Fruit fly (Drosophila melanogaster) whole organism, prepupa: ENCODE measurements around the gene ida.

Experiments
- Blimp-1 ChIP-seq: fragments of 200-800 bp; sonication (Bioruptor generic); optimal IDR thresholded peaks from 3 replicates; lab custom pipeline; 2017; ENCODE audit warnings: missing biosample characterization, missing genetic modification characterization, mild to moderate bottlenecking, moderate library complexity, missing genetic modification reagents
- CG10631 ChIP-seq: fragments of 200-800 bp; sonication (Bioruptor generic); optimal IDR thresholded peaks from 2 replicates; lab custom pipeline; 2016; ENCODE audit warnings: missing biosample characterization, missing genetic modification characterization
- CG10669 ChIP-seq: fragments of 200-800 bp; sonication (Bioruptor generic); optimal IDR thresholded peaks from 3 replicates; lab custom pipeline; 2018; ENCODE audit warnings: missing biosample characterization, mild to moderate bottlenecking, missing genetic modification characterization, moderate library complexity
- CG11294 ChIP-seq: fragments of 200-800 bp; sonication (Bioruptor generic); IDR thresholded peaks from 2 replicates; pipeline ENCODE4 v1.3.6; 2022; ENCODE audit warnings: missing biosample characterization, missing genetic modification characterization
- CG11762 ChIP-seq: fragments of 200-800 bp; sonication (Bioruptor generic); optimal IDR thresholded peaks from 3 replicates; lab custom pipeline; 2016; ENCODE audit warnings: missing biosample characterization, missing genetic modification characterization; ENCODE audit not compliant: insufficient read depth
- CG11902 ChIP-seq: fragments of 200-800 bp; sonication (Bioruptor generic); optimal IDR thresholded peaks from 3 replicates; lab custom pipeline; 2016; ENCODE audit warnings: missing biosample characterization, missing genetic modification characterization
- CG15336 ChIP-seq: fragments of 200-800 bp; sonication (Bioruptor generic); IDR thresholded peaks from 2 replicates; pipeline ENCODE4 v1.3.6; 2022; ENCODE audit warnings: missing biosample characterization, missing genetic modification characterization
- CG1621 ChIP-seq: fragments of 200-800 bp; sonication (Bioruptor generic); optimal IDR thresholded peaks from 3 replicates; lab custom pipeline; 2018; ENCODE audit warnings: missing biosample characterization, mild to moderate bottlenecking, missing genetic modification characterization
- CG16779 ChIP-seq: fragments of 200-800 bp; sonication (Bioruptor generic); optimal IDR thresholded peaks from 3 replicates; lab custom pipeline; 2017; ENCODE audit warnings: missing biosample characterization, mild to moderate bottlenecking, missing genetic modification characterization
- CG3032 ChIP-seq: fragments of 200-800 bp; optimal IDR thresholded peaks from 2 replicates; lab custom pipeline; 2019; ENCODE audit warnings: missing biosample characterization, mild to moderate bottlenecking, missing genetic modification characterization, moderate library complexity
- CG31627 ChIP-seq: fragments of 200-800 bp; sonication (Bioruptor generic); optimal IDR thresholded peaks from 3 replicates; lab custom pipeline; 2016; ENCODE audit warnings: missing biosample characterization, missing genetic modification characterization
- CG34406 ChIP-seq: fragments of 200-800 bp; sonication (Bioruptor generic); optimal IDR thresholded peaks from 3 replicates; lab custom pipeline; 2016; ENCODE audit warnings: missing biosample characterization, missing genetic modification characterization
- CG3919 ChIP-seq: fragments of 200-800 bp; sonication (Bioruptor generic); optimal IDR thresholded peaks from 3 replicates; lab custom pipeline; 2016; ENCODE audit warnings: missing biosample characterization, missing genetic modification characterization
- CG4318 ChIP-seq: fragments of 200-800 bp; sonication (Bioruptor generic); optimal IDR thresholded peaks from 3 replicates; lab custom pipeline; 2017; ENCODE audit warnings: missing biosample characterization, mild to moderate bottlenecking, missing genetic modification characterization
- CG6163 ChIP-seq: fragments of 200-800 bp; sonication (Bioruptor generic); IDR thresholded peaks from 3 replicates; pipeline ENCODE4 v1.3.6; 2022; ENCODE audit warnings: missing biosample characterization, missing genetic modification characterization
- CG6792 ChIP-seq: fragments of 200-800 bp; sonication (Bioruptor generic); optimal IDR thresholded peaks from 3 replicates; lab custom pipeline; 2016; ENCODE audit warnings: missing biosample characterization, missing genetic modification characterization
- CG6808 ChIP-seq: fragments of 200-800 bp; sonication (Bioruptor generic); optimal IDR thresholded peaks from 3 replicates; lab custom pipeline; 2017; ENCODE audit warnings: missing biosample characterization, missing genetic modification characterization, mild to moderate bottlenecking, moderate library complexity, missing genetic modification reagents
- CG6854 ChIP-seq: fragments of 200-800 bp; sonication (Bioruptor generic); optimal IDR thresholded peaks from 2 replicates; lab custom pipeline; 2017; ENCODE audit warnings: missing biosample characterization, mild to moderate bottlenecking, missing genetic modification characterization
- CG7368 ChIP-seq: fragments of 200-800 bp; sonication (Bioruptor generic); optimal IDR thresholded peaks from 3 replicates; lab custom pipeline; 2016; ENCODE audit warnings: missing biosample characterization, missing genetic modification characterization
- CG8119 ChIP-seq: fragments of 200-800 bp; sonication (Bioruptor generic); IDR thresholded peaks from 3 replicates; pipeline ENCODE4 v1.3.6; 2022; ENCODE audit warnings: missing biosample characterization, missing genetic modification characterization
- CG8319 ChIP-seq: fragments of 200-800 bp; sonication (Bioruptor generic); optimal IDR thresholded peaks from 3 replicates; lab custom pipeline; 2016; ENCODE audit warnings: missing biosample characterization, missing genetic modification characterization
- CG9139 ChIP-seq: fragments of 200-800 bp; sonication (Bioruptor generic); optimal IDR thresholded peaks from 3 replicates; lab custom pipeline; 2017; ENCODE audit warnings: missing biosample characterization, mild to moderate bottlenecking, missing genetic modification characterization
- Eip78C ChIP-seq: fragments of 200-800 bp; sonication (Bioruptor generic); peaks from one replicate; lab custom pipeline; 2016; ENCODE audit warnings: missing biosample characterization, missing genetic modification characterization
- Eip93F ChIP-seq: fragments of 200-800 bp; sonication (Bioruptor generic); optimal IDR thresholded peaks from 2 replicates; lab custom pipeline; 2016; ENCODE audit warnings: missing biosample characterization, mild to moderate bottlenecking, missing genetic modification characterization
- Ets21C ChIP-seq: fragments of 200-800 bp; sonication (Bioruptor generic); optimal IDR thresholded peaks from 3 replicates; lab custom pipeline; 2016; ENCODE audit warnings: missing biosample characterization, missing genetic modification characterization
- Ets96B ChIP-seq: fragments of 200-800 bp; optimal IDR thresholded peaks from 2 replicates; lab custom pipeline; 2019; ENCODE audit warnings: missing biosample characterization, mild to moderate bottlenecking, missing genetic modification characterization, moderate library complexity
- Gug ChIP-seq: fragments of 200-800 bp; sonication (Bioruptor generic); IDR thresholded peaks from 2 replicates; pipeline ENCODE4 v1.3.6; 2022; ENCODE audit warnings: missing biosample characterization, missing genetic modification characterization
- Hr38 ChIP-seq: sonication (Bioruptor generic); optimal IDR thresholded peaks from 2 replicates; lab custom pipeline; 2016; ENCODE audit warnings: missing biosample characterization, missing genetic modification characterization
- Hr39 ChIP-seq: fragments of 200-800 bp; sonication (Bioruptor generic); optimal IDR thresholded peaks from 2 replicates; lab custom pipeline; 2016; ENCODE audit warnings: missing biosample characterization, missing genetic modification characterization
- Hr4 ChIP-seq: fragments of 200-800 bp; sonication (Bioruptor generic); optimal IDR thresholded peaks from 3 replicates; lab custom pipeline; 2016; ENCODE audit warnings: missing biosample characterization, missing genetic modification characterization
- Lpt ChIP-seq: fragments of 200-800 bp; sonication (Bioruptor generic); optimal IDR thresholded peaks from 3 replicates; lab custom pipeline; 2016; ENCODE audit warnings: missing biosample characterization, missing genetic modification characterization
- Met ChIP-seq: fragments of 200-800 bp; sonication (Bioruptor generic); optimal IDR thresholded peaks from 3 replicates; lab custom pipeline; 2016; ENCODE audit warnings: missing biosample characterization, missing genetic modification characterization
- OdsH ChIP-seq: fragments of 200-800 bp; sonication (Bioruptor generic); optimal IDR thresholded peaks from 3 replicates; lab custom pipeline; 2016; ENCODE audit warnings: missing biosample characterization, missing genetic modification characterization
- Smox ChIP-seq: fragments of 200-800 bp; sonication (Bioruptor generic); optimal IDR thresholded peaks from 3 replicates; lab custom pipeline; 2016; ENCODE audit warnings: missing biosample characterization, missing genetic modification characterization
- Sox15 ChIP-seq: fragments of 200-800 bp; sonication (Bioruptor generic); optimal IDR thresholded peaks from 3 replicates; lab custom pipeline; 2016; ENCODE audit warnings: missing biosample characterization, missing genetic modification characterization
- achi ChIP-seq: fragments of 200-800 bp; sonication (Bioruptor generic); optimal IDR thresholded peaks from 3 replicates; lab custom pipeline; 2016; ENCODE audit warnings: missing biosample characterization, missing genetic modification characterization
- acj6 ChIP-seq: fragments of 200-800 bp; sonication (Bioruptor generic); optimal IDR thresholded peaks from 3 replicates; lab custom pipeline; 2016; ENCODE audit warnings: missing biosample characterization, missing genetic modification characterization
- cyc ChIP-seq: fragments of 200-800 bp; sonication (Bioruptor generic); optimal IDR thresholded peaks from 3 replicates; lab custom pipeline; 2016; ENCODE audit warnings: missing biosample characterization, missing genetic modification characterization
- dac ChIP-seq: fragments of 200-800 bp; sonication (Bioruptor generic); optimal IDR thresholded peaks from 2 replicates; lab custom pipeline; 2017; ENCODE audit warnings: missing biosample characterization, mild to moderate bottlenecking, missing genetic modification characterization
- dsx ChIP-seq: fragments of 200-800 bp; optimal IDR thresholded peaks from 3 replicates; lab custom pipeline; 2019; ENCODE audit warnings: missing biosample characterization, mild to moderate bottlenecking, missing genetic modification characterization, moderate library complexity; ENCODE audit not compliant: poor library complexity, severe bottlenecking
- eg ChIP-seq: fragments of 200-800 bp; sonication (Bioruptor generic); IDR thresholded peaks from 3 replicates; pipeline ENCODE4 v1.3.6; 2022; ENCODE audit warnings: missing biosample characterization, missing genetic modification characterization
- esn ChIP-seq: fragments of 200-800 bp; sonication (Bioruptor generic); optimal IDR thresholded peaks from 2 replicates; lab custom pipeline; 2016; ENCODE audit warnings: missing biosample characterization, mild to moderate bottlenecking, missing genetic modification characterization, moderate library complexity
- fd59A ChIP-seq: fragments of 200-800 bp; sonication (Bioruptor generic); optimal IDR thresholded peaks from 2 replicates; lab custom pipeline; 2017; ENCODE audit warnings: missing biosample characterization, mild to moderate bottlenecking, missing genetic modification characterization, missing genetic modification reagents
- fd85E ChIP-seq: fragments of 200-800 bp; sonication (Bioruptor generic); optimal IDR thresholded peaks from 3 replicates; lab custom pipeline; 2016; ENCODE audit warnings: missing biosample characterization, missing genetic modification characterization
- fkh ChIP-seq: fragments of 200-800 bp; sonication (Bioruptor generic); optimal IDR thresholded peaks from 3 replicates; lab custom pipeline; 2017; ENCODE audit warnings: missing biosample characterization, mild to moderate bottlenecking, missing genetic modification characterization, moderate library complexity
- lz ChIP-seq: fragments of 200-800 bp; sonication (Bioruptor generic); optimal IDR thresholded peaks from 3 replicates; lab custom pipeline; 2016; ENCODE audit warnings: missing biosample characterization, missing genetic modification characterization
- pdm3 ChIP-seq: fragments of 200-800 bp; sonication (Bioruptor generic); optimal IDR thresholded peaks from 3 replicates; lab custom pipeline; 2016; ENCODE audit warnings: missing biosample characterization, missing genetic modification characterization
- spab ChIP-seq: fragments of 200-800 bp; sonication (Bioruptor generic); optimal IDR thresholded peaks from 2 replicates; lab custom pipeline; 2017; ENCODE audit warnings: missing biosample characterization, mild to moderate bottlenecking, missing genetic modification characterization, missing genetic modification reagents
- ss ChIP-seq, 2 experiments: fragments of 200-800 bp; sonication (Bioruptor generic); optimal IDR thresholded peaks; 2 replicates in 1 of 2; 3 replicates in 1 of 2; lab custom pipeline; 2017 to 2018; ENCODE audit warnings: mild to moderate bottlenecking in 2 of 2, missing biosample characterization in 2 of 2, missing genetic modification characterization in 2 of 2, moderate library complexity in 1 of 2
- svp ChIP-seq: fragments of 200-800 bp; sonication (Bioruptor generic); peaks from one replicate; lab custom pipeline; 2016; ENCODE audit warnings: missing biosample characterization, missing genetic modification characterization
- topi ChIP-seq: fragments of 200-800 bp; sonication (Bioruptor generic); optimal IDR thresholded peaks from 3 replicates; lab custom pipeline; 2016; ENCODE audit warnings: missing biosample characterization, missing genetic modification characterization
- vri ChIP-seq: fragments of 200-800 bp; sonication (Bioruptor generic); optimal IDR thresholded peaks from 3 replicates; lab custom pipeline; 2016; ENCODE audit warnings: missing biosample characterization, mild to moderate bottlenecking, missing genetic modification characterization

The ida gene

dm6 chr3L:3935567-3936207 is 30.5 kb downstream of the ida start, which contains the start of gene Eip63F-1:
TSS of gene Eip63F-1 (minus strand) at chr3L:3935617.
- TF ChIP-seq CG16779 (tag; lab: Kevin White, UChicago) = no peak
- peak; percentile 44; the same call in 1 of the 2 replicates for TF ChIP-seq Gug
- TF ChIP-seq CG9139 (GFP tag; lab: Kevin White, UChicago) = no peak
- peak; percentile 62 for TF ChIP-seq CG15336 (GFP tag; lab: Robert Waterston, UW)
- TF ChIP-seq Hr39 (GFP tag; lab: Kevin White, UChicago) = peak; percentile 15
- no peak for TF ChIP-seq acj6 (GFP tag; lab: Kevin White, UChicago)
- no peak for TF ChIP-seq CG7368
- no peak for TF ChIP-seq CG1621 (tag; lab: Kevin White, UChicago)
- TF ChIP-seq cyc (GFP tag; lab: Kevin White, UChicago) = peak; percentile 4
- TF ChIP-seq Hr4 (GFP tag; lab: Kevin White, UChicago) = peak; percentile 66
- TF ChIP-seq Eip78C = peak; percentile 76
- no peak for TF ChIP-seq CG10669 (GFP tag; lab: Kevin White, UChicago)
- TF ChIP-seq Lpt = no peak
- no peak for TF ChIP-seq CG6792 (GFP tag; lab: Kevin White, UChicago)
- TF ChIP-seq Smox = no peak
- no peak for TF ChIP-seq Ets96B (tag; lab: Kevin White, UChicago)
- TF ChIP-seq OdsH (GFP tag; lab: Kevin White, UChicago) = peak; percentile 54
- TF ChIP-seq CG6163 = no peak; the same call in 2 of the 3 replicates
- TF ChIP-seq fd59A (GFP tag; lab: Kevin White, UChicago) = no peak
- no peak for TF ChIP-seq Blimp-1 (GFP tag; lab: Kevin White, UChicago)
- TF ChIP-seq eg (GFP tag; lab: Robert Waterston, UW) = 0 out of 3 replicates have a peak, but pooled peaks have one; percentile 34
- no peak for TF ChIP-seq Hr38 (GFP tag; lab: Kevin White, UChicago)
- peak; percentile 62 for TF ChIP-seq svp (GFP tag; lab: Kevin White, UChicago)
- no peak for TF ChIP-seq spab (GFP tag; lab: Kevin White, UChicago)
- TF ChIP-seq CG6808 (GFP tag; lab: Kevin White, UChicago) = no peak
- TF ChIP-seq dsx (GFP tag; lab: Kevin White, UChicago) = no peak
- peak; percentile 27 for TF ChIP-seq esn (GFP tag; lab: Kevin White, UChicago)
- TF ChIP-seq achi (GFP tag; lab: Kevin White, UChicago) = peak; percentile 35
- TF ChIP-seq CG34406 = peak; percentile 1
- TF ChIP-seq fkh (GFP tag; lab: Kevin White, UChicago) = no peak
- no peak for TF ChIP-seq topi (GFP tag; lab: Kevin White, UChicago)
- TF ChIP-seq Eip93F (GFP tag; lab: Kevin White, UChicago) = no peak
- TF ChIP-seq CG11294 = no peak
- TF ChIP-seq CG8319 (GFP tag; lab: Kevin White, UChicago) = no peak
- TF ChIP-seq ss (GFP tag; optimal IDR thresholded peaks at IDR 0.05; lab: Kevin White, UChicago) = no peak
- TF ChIP-seq CG8119 = peak; percentile 50
- no peak for TF ChIP-seq fd85E
- no peak for TF ChIP-seq vri
- no peak for TF ChIP-seq CG10631 (GFP tag; lab: Kevin White, UChicago)
- no peak for TF ChIP-seq dac (GFP tag; lab: Kevin White, UChicago)
- TF ChIP-seq Met = peak; percentile 19
- no peak for TF ChIP-seq CG6854 (GFP tag; lab: Kevin White, UChicago)
- no peak for TF ChIP-seq Ets21C (GFP tag; lab: Kevin White, UChicago)
- no peak for TF ChIP-seq CG3032 (tag; lab: Kevin White, UChicago)
- no peak for TF ChIP-seq lz (GFP tag; lab: Kevin White, UChicago)
- TF ChIP-seq CG11902 (GFP tag; lab: Kevin White, UChicago) = no peak
- peak; percentile 20 for TF ChIP-seq pdm3 (GFP tag; lab: Kevin White, UChicago)
- peak; percentile 12 for TF ChIP-seq CG4318 (GFP tag; lab: Kevin White, UChicago)
- TF ChIP-seq CG3919 (GFP tag; lab: Kevin White, UChicago) = peak; percentile 37
- no peak for TF ChIP-seq Sox15 (GFP tag; lab: Kevin White, UChicago)
- TF ChIP-seq CG31627 (GFP tag; lab: Kevin White, UChicago) = peak; percentile 12
- no peak for TF ChIP-seq CG11762 (GFP tag; lab: Kevin White, UChicago)
